Worm (Caenorhabditis elegans): ENCODE results near the gene pitr-1.

ce11 chrIV:7428347-7428746, 34.5 kb downstream of the pitr-1 start:
- TF ChIP-seq F13C5.2 (tag; optimal IDR thresholded peaks at IDR 0.05): no peak
- TF ChIP-seq ama-1 (optimal IDR thresholded peaks at IDR 0.05): no peak
- TF ChIP-seq hnd-1 (tag; optimal IDR thresholded peaks at IDR 0.05): no peak
- no peak for TF ChIP-seq aly-1 (tag; optimal IDR thresholded peaks at IDR 0.05)
- TF ChIP-seq hmbx-1 (tag; optimal IDR thresholded peaks at IDR 0.05): no peak
- no peak for TF ChIP-seq ceh-13 (GFP tag; optimal IDR thresholded peaks at IDR 0.05)
- TF ChIP-seq tbx-37 (GFP tag; conservative IDR thresholded peaks at IDR 0.05): no peak
- TF ChIP-seq pes-1 (GFP tag; IDR thresholded peaks at IDR 0.05): no peak
- TF ChIP-seq flt-1 (GFP tag; IDR thresholded peaks at IDR 0.05): no peak
- no peak for TF ChIP-seq ets-7 (tag; optimal IDR thresholded peaks at IDR 0.05)
- no peak for TF ChIP-seq tbx-11 (GFP tag; IDR thresholded peaks at IDR 0.05)
- no peak for TF ChIP-seq tra-4 (tag; optimal IDR thresholded peaks at IDR 0.05)

Measured in whole organism, early embryonic.